Worm (Caenorhabditis elegans) whole organism, L2 larva: ENCODE measurements around the gene mfsd-13.2.

ENCODE experiments used
- alr-1 ChIP-seq: fragments of 150-350 bp; optimal IDR thresholded peaks from 2 replicates; lab custom pipeline; 2014; ENCODE audit warnings: missing biosample characterization, missing genetic modification characterization
- ama-1 ChIP-seq: fragments of 150-350 bp; optimal IDR thresholded peaks from 2 replicates; lab custom pipeline; 2018; ENCODE audit warnings: inconsistent platforms
- ceh-16 ChIP-seq: fragments of 150-350 bp; optimal IDR thresholded peaks from 2 replicates; lab custom pipeline; 2014; ENCODE audit warnings: missing biosample characterization, missing genetic modification characterization
- ceh-82 ChIP-seq: fragments of 150-350 bp; optimal IDR thresholded peaks from 2 replicates; lab custom pipeline; 2014; ENCODE audit warnings: missing biosample characterization, missing genetic modification characterization
- lin-13 ChIP-seq: fragments of 150-350 bp; optimal IDR thresholded peaks from 2 replicates; lab custom pipeline; 2014; ENCODE audit warnings: missing biosample characterization, missing genetic modification reagents, missing genetic modification characterization
- mab-5 ChIP-seq: fragments of 150-350 bp; optimal IDR thresholded peaks from 2 replicates; lab custom pipeline; 2014; ENCODE audit warnings: missing biosample characterization, missing genetic modification characterization
- mdl-1 ChIP-seq, 2 experiments: fragments of 150-350 bp in 1 of 2; sonication (generic microtip) in 1 of 2; optimal IDR thresholded peaks; 2 replicates each; lab custom pipeline; 2017; ENCODE audit warnings: missing biosample characterization in 2 of 2, missing genetic modification characterization in 2 of 2
- nhr-12 ChIP-seq: fragments of 150-350 bp; optimal IDR thresholded peaks from 2 replicates; lab custom pipeline; 2014; ENCODE audit warnings: missing biosample characterization, missing genetic modification characterization
- nhr-237 ChIP-seq: fragments of 150-350 bp; optimal IDR thresholded peaks from 2 replicates; lab custom pipeline; 2014; ENCODE audit warnings: missing biosample characterization, missing genetic modification characterization
- nhr-25 ChIP-seq: fragments of 150-350 bp; sonication (generic microtip); optimal IDR thresholded peaks from 3 replicates; lab custom pipeline; 2014; ENCODE audit warnings: missing biosample characterization, missing genetic modification characterization
- peb-1 ChIP-seq: fragments of 150-350 bp; optimal IDR thresholded peaks from 2 replicates; lab custom pipeline; 2014; ENCODE audit warnings: missing biosample characterization, missing genetic modification characterization
- unc-39 ChIP-seq: fragments of 150-350 bp; optimal IDR thresholded peaks from 2 replicates; lab custom pipeline; 2014; ENCODE audit warnings: missing biosample characterization, missing genetic modification characterization

ce11 chrII:7126457-7126856 is 39.2 kb downstream of the mfsd-13.2 start, which contains the start of gene F10E7.1:
- TF ChIP-seq unc-39 (tag; lab: Kevin White, UChicago) (no peak), nhr-12 (tag; lab: Kevin White, UChicago) (no peak), nhr-25 (tag; lab: Kevin White, UChicago) (no peak), ceh-16 (tag; lab: Kevin White, UChicago) (no peak), ama-1 (no peak), ceh-82 (tag; lab: Kevin White, UChicago) (no peak), nhr-237 (tag; lab: Kevin White, UChicago) (no peak), mab-5 (tag; lab: Kevin White, UChicago) (no peak), peb-1 (tag; lab: Kevin White, UChicago) (no peak), lin-13 (GFP tag; lab: Kevin White, UChicago) (no peak), mdl-1 (tag; optimal IDR thresholded peaks at IDR 0.05; lab: Kevin White, UChicago) (no peak), alr-1 (tag; lab: Kevin White, UChicago) (no peak)
